Worm (Caenorhabditis elegans) whole organism, L2 larva: ENCODE measurements around the gene K08D8.1.
"Not testable (repeated sequence)": the region's sequence is repeated elsewhere in the genome, so short reads cannot be mapped to it uniquely, and the experiment has no call there.

Source experiments
- C34F6.9 ChIP-seq: fragments of 150-350 bp; optimal IDR thresholded peaks from 2 replicates; lab custom pipeline; 2014; ENCODE audit warnings: missing biosample characterization, missing genetic modification characterization
- F13H6.1 ChIP-seq: sonication (generic microtip); optimal IDR thresholded peaks from 2 replicates; lab custom pipeline; 2016; ENCODE audit warnings: missing genetic modification characterization, missing compliant biosample characterization
- R02D3.7 ChIP-seq: fragments of 150-350 bp; optimal IDR thresholded peaks from 2 replicates; lab custom pipeline; 2014; ENCODE audit warnings: missing biosample characterization, missing genetic modification characterization
- Y55F3AM.14 ChIP-seq: fragments of 200-800 bp; sonication (Bioruptor generic); optimal IDR thresholded peaks from 2 replicates; lab custom pipeline; 2018; ENCODE audit warnings: mild to moderate bottlenecking, missing genetic modification characterization, missing compliant biosample characterization
- alr-1 ChIP-seq: fragments of 150-350 bp; optimal IDR thresholded peaks from 2 replicates; lab custom pipeline; 2014; ENCODE audit warnings: missing biosample characterization, missing genetic modification characterization
- ama-1 ChIP-seq: fragments of 150-350 bp; optimal IDR thresholded peaks from 2 replicates; lab custom pipeline; 2018; ENCODE audit warnings: inconsistent platforms
- blmp-1 ChIP-seq: sonication (generic microtip); optimal IDR thresholded peaks from 2 replicates; lab custom pipeline; 2017; ENCODE audit warnings: missing genetic modification characterization, mild to moderate bottlenecking, missing compliant biosample characterization, antibody characterized with exemption, moderate library complexity; ENCODE audit not compliant: insufficient read depth
- ceh-16 ChIP-seq: fragments of 150-350 bp; optimal IDR thresholded peaks from 2 replicates; lab custom pipeline; 2014; ENCODE audit warnings: missing biosample characterization, missing genetic modification characterization
- ceh-82 ChIP-seq: fragments of 150-350 bp; optimal IDR thresholded peaks from 2 replicates; lab custom pipeline; 2014; ENCODE audit warnings: missing biosample characterization, missing genetic modification characterization
- crh-2 ChIP-seq: sonication (generic microtip); optimal IDR thresholded peaks from 2 replicates; lab custom pipeline; 2017; ENCODE audit warnings: missing biosample characterization, missing genetic modification characterization
- egl-27 ChIP-seq: sonication (generic microtip); optimal IDR thresholded peaks from 3 replicates; lab custom pipeline; 2017; ENCODE audit warnings: missing biosample characterization, missing genetic modification reagents, missing genetic modification characterization
- elt-1 ChIP-seq: fragments of 150-350 bp; optimal IDR thresholded peaks from 2 replicates; lab custom pipeline; 2014; ENCODE audit warnings: missing biosample characterization, missing genetic modification characterization
- fos-1 ChIP-seq: fragments of 150-350 bp; optimal IDR thresholded peaks from 2 replicates; lab custom pipeline; 2014; ENCODE audit warnings: missing biosample characterization, missing genetic modification characterization
- lin-13 ChIP-seq: fragments of 150-350 bp; optimal IDR thresholded peaks from 2 replicates; lab custom pipeline; 2014; ENCODE audit warnings: missing biosample characterization, missing genetic modification reagents, missing genetic modification characterization
- mdl-1 ChIP-seq, 2 experiments: fragments of 150-350 bp in 1 of 2; sonication (generic microtip) in 1 of 2; optimal IDR thresholded peaks; 2 replicates each; lab custom pipeline; 2017; ENCODE audit warnings: missing biosample characterization in 2 of 2, missing genetic modification characterization in 2 of 2
- nhr-10 ChIP-seq: sonication (generic microtip); optimal IDR thresholded peaks from 2 replicates; lab custom pipeline; 2017; ENCODE audit warnings: missing biosample characterization, missing genetic modification characterization
- nhr-11 ChIP-seq: fragments of 150-350 bp; optimal IDR thresholded peaks from 2 replicates; lab custom pipeline; 2014; ENCODE audit warnings: missing biosample characterization, missing genetic modification characterization
- nhr-129 ChIP-seq: fragments of 150-350 bp; optimal IDR thresholded peaks from 2 replicates; lab custom pipeline; 2014; ENCODE audit warnings: missing biosample characterization, missing genetic modification characterization
- nhr-21 ChIP-seq: fragments of 150-350 bp; optimal IDR thresholded peaks from 2 replicates; lab custom pipeline; 2014; ENCODE audit warnings: missing biosample characterization, missing genetic modification characterization
- nhr-23 ChIP-seq: fragments of 150-350 bp; optimal IDR thresholded peaks from 2 replicates; lab custom pipeline; 2014; ENCODE audit warnings: missing biosample characterization, missing genetic modification reagents, missing genetic modification characterization
- nhr-237 ChIP-seq: fragments of 150-350 bp; optimal IDR thresholded peaks from 2 replicates; lab custom pipeline; 2014; ENCODE audit warnings: missing biosample characterization, missing genetic modification characterization
- nhr-6 ChIP-seq: fragments of 150-350 bp; optimal IDR thresholded peaks from 2 replicates; lab custom pipeline; 2014; ENCODE audit warnings: missing biosample characterization, missing genetic modification characterization
- nhr-77 ChIP-seq: fragments of 150-350 bp; optimal IDR thresholded peaks from 2 replicates; lab custom pipeline; 2014; ENCODE audit warnings: missing biosample characterization, missing genetic modification characterization
- sma-9 ChIP-seq, 2 experiments: fragments of 150-350 bp in 1 of 2; sonication (generic microtip) in 1 of 2; optimal IDR thresholded peaks; 2 replicates each; lab custom pipeline; 2014 to 2016; ENCODE audit warnings: missing genetic modification characterization in 2 of 2, mild to moderate bottlenecking in 1 of 2, missing biosample characterization in 1 of 2, missing compliant biosample characterization in 1 of 2, missing genetic modification reagents in 1 of 2, moderate library complexity in 1 of 2
- snpc-4 ChIP-seq: fragments of 150-350 bp; optimal IDR thresholded peaks from 2 replicates; lab custom pipeline; 2014; ENCODE audit warnings: missing biosample characterization, missing genetic modification characterization
- unc-55 ChIP-seq: fragments of 150-350 bp; sonication (generic microtip); optimal IDR thresholded peaks from 3 replicates; lab custom pipeline; 2014; ENCODE audit warnings: missing biosample characterization, missing genetic modification reagents, missing genetic modification characterization
- unc-62 ChIP-seq: fragments of 150-350 bp; optimal IDR thresholded peaks from 2 replicates; lab custom pipeline; 2014; ENCODE audit warnings: missing biosample characterization, missing genetic modification reagents, missing genetic modification characterization
- ztf-1 ChIP-seq: fragments of 200-800 bp; sonication (Bioruptor generic); conservative IDR thresholded peaks from 2 replicates; pipeline ENCODE4 v1.3.6; 2022; ENCODE audit warnings: missing genetic modification characterization, missing compliant biosample characterization
- ztf-11 ChIP-seq: sonication (generic microtip); optimal IDR thresholded peaks from 2 replicates; lab custom pipeline; 2017; ENCODE audit warnings: missing biosample characterization, missing genetic modification characterization

Gene K08D8.1

DNA sequence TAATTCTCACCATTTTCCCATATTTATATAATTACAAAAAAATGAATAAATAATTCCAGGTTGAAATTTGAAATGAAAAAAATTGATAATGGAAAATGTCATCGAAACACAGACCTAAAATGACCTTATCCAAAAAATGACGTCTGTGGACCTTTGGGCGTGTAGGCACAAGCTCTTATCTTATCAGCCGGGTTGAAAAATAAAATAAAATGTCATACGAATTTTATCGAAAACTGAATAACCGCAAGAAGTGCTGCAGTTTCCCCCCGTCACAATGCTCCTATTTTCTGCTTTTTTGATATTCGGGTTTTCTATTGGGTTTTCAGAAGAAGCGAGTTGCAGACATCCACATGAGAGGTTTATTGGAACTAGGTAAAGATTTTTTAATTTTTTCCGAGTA, 26.4 kb upstream of the K08D8.1 start, which contains the start of gene clec-186:
Gene clec-186 (plus strand): TSS at position 226 of the 400 bp plus-strand sequence.
- TF ChIP-seq nhr-23 (tag; lab: Kevin White, UChicago) (no peak), nhr-237 (tag; lab: Kevin White, UChicago) (no peak), blmp-1 (tag; lab: Kevin White, UChicago) (no peak), crh-2 (tag; lab: Kevin White, UChicago) (peak; percentile 21), fos-1 (tag; lab: Kevin White, UChicago) (peak; percentile 91), sma-9 (GFP tag; optimal IDR thresholded peaks at IDR 0.05; lab: Kevin White, UChicago) (peak; percentile 54), sma-9 (tag; optimal IDR thresholded peaks at IDR 0.05; lab: Kevin White, UChicago) (no peak), nhr-21 (tag; lab: Kevin White, UChicago) (no peak)
- TF ChIP-seq, all 48 proteins: peak for 3

DNA sequence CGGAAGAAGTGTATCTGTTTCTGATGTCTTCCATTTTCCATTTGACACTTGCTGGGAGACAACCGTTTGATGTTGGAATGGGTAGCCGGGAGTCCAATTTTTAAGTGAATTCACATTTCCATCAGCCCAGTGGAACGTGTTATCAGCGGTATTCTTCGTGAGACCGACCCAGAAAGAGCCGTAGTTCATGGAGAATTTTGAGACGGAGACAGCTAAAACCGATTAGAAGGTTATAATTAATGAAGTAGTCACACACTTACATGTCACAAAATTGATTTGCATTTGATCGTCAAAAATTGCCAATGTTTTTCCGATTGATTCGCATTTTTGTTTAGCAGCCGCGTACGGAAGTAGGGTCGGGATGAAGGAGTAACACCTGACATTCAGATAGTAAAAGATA, 22.9 kb upstream of the K08D8.1 start:
- no peak for TF ChIP-seq nhr-129
- no peak for TF ChIP-seq mdl-1 (tag; optimal IDR thresholded peaks at IDR 0.05; lab: Kevin White, UChicago)
- no peak for TF ChIP-seq elt-1
- TF ChIP-seq alr-1: no peak
- no peak for TF ChIP-seq R02D3.7
- TF ChIP-seq nhr-77: no peak

DNA sequence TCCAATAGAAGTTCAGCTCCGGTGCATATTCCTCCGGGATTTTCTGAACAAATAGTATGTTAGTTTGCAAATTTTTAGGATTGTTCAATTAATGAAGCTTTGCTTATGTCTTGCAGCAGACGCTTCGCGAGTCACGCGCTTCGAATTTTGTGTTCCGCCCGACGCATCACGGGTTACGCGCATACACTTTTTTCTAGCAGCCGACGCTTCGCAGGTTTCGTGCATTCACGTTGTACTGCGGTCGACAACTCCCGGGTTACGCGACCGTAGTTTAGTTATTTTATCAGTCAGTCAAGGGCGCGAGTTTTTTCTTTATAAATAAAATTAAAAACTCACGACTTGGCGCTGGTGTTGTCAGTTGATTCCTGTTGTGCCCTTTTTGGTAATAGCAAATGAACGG, 22.5 kb upstream of the K08D8.1 start:
- TF ChIP-seq ceh-16 (tag; lab: Kevin White, UChicago): no peak
- TF ChIP-seq mdl-1 (tag; optimal IDR thresholded peaks at IDR 0.05; lab: Kevin White, UChicago): no peak
- TF ChIP-seq snpc-4 (tag; lab: Kevin White, UChicago): peak; percentile 28
- TF ChIP-seq nhr-10: no peak

DNA sequence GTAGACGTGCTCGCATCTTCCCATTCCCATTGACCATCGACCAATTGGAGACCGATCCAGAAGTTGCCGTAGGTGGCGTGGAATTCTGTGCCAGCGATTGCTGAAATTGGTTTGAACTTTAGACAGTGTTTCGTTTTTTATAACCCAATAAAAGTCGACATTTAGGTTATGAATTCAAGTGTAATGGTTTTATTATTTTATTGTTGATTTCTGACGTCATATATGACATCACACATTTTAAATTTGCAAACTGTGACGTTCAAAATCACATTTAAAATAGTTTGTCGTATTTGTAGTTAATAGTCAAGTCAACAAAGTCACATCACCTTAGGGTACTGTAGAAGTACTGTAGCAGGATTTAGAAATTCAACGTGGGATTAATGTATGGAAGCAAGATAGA, 22.0 kb upstream of the K08D8.1 start:
- TF ChIP-seq egl-27 (tag; lab: Kevin White, UChicago) (no peak), nhr-6 (tag; lab: Kevin White, UChicago) (no peak), elt-1 (no peak), blmp-1 (tag; lab: Kevin White, UChicago) (no peak), nhr-11 (tag; lab: Kevin White, UChicago) (no peak), nhr-237 (tag; lab: Kevin White, UChicago) (no peak), crh-2 (tag; lab: Kevin White, UChicago) (no peak), ztf-11 (no peak), Y55F3AM.14 (no peak), C34F6.9 (tag; lab: Kevin White, UChicago) (no peak), unc-55 (no peak), F13H6.1 (no peak), ceh-82 (tag; lab: Kevin White, UChicago) (no peak), ztf-1 (GFP tag; lab: Robert Waterston, UW) (no peak)

DNA sequence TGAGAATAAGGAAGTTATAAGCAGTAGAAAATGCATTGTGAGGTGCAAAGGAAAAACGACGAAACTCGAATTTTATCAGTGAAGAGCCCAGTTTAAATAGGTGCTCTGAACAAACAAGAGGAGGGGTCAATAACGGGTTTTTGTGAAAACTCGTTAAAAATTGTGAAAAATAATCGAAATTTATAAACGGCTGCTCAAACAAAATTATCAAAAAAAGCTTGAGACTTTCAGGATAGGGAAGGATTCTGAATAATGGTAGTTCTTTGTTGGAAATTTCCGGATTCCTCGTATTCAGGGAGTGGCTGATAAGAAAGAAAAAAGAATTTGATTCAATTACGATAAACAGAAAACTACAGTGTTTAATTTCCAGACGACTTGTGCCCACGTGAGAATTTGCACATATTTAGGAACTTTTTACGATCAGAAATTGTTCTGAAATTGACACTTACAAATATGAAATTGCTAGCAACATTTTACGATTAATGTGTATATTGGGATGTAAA, 20.8 kb upstream of the K08D8.1 start, which contains the start of gene clec-187:
Gene clec-187 (minus strand): TSS at position 51 of the 503 bp plus-strand sequence.
- TF ChIP-seq fos-1 (tag; lab: Kevin White, UChicago): peak; percentile 9
- TF ChIP-seq lin-13 (GFP tag; lab: Kevin White, UChicago): no peak

DNA sequence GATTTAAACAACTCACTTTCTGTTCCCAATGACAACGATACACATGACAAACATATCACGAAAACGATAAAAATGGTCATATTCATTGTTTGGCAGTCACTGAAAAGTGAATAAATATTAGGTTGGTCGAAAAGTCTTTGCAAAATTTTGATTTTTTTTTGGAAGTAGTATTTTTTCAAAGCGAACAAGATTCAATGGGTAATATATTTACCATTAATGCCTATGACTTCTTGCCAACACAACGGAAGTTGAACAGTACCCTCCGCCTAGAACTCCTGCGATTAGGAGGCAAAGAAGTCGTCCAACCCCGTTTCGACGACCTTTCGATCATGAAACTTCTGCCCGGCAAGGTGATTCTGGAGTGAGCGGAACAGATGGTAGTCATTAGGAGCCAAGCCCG, 17.0 kb upstream of the K08D8.1 start, which contains the start of gene ZK896.1:
Gene ZK896.1 (minus strand): TSS at position 101 of the 400 bp plus-strand sequence.
- TF ChIP-seq ztf-1 (GFP tag; lab: Robert Waterston, UW); ama-1 (lab: Kevin White, UChicago); unc-62 (GFP tag; lab: Kevin White, UChicago): not testable (repeated sequence)

DNA sequence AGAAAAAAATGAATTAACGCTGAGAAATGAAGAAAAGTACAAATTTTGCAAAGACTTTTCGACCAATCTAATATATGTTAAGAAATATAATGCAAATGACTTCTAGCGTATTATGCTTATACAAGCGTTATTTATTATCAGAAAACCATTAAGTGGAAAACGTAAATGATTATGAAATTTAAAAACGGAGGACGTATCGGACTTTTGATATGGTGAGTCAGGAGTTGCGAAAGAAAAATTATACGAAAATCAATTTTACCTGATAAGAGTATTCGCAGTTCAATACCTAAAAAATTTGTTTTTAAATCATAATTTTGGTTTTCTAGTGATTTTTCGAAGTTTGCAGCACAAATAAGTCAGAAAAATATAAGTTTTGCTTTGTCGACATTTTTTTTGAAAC, 15.7 kb upstream of the K08D8.1 start:
- TF ChIP-seq unc-55: no peak
- TF ChIP-seq sma-9 (GFP tag; optimal IDR thresholded peaks at IDR 0.05; lab: Kevin White, UChicago): peak; percentile 31
- TF ChIP-seq sma-9 (tag; optimal IDR thresholded peaks at IDR 0.05; lab: Kevin White, UChicago): no peak
- peak; percentile 85 for TF ChIP-seq fos-1 (tag; lab: Kevin White, UChicago)
